Worm (Caenorhabditis elegans) whole organism, midembryonic: ENCODE results near the gene T03G6.3.

Source experiments
- cog-1 ChIP-seq: sonication (generic microtip); optimal IDR thresholded peaks from 2 replicates; lab custom pipeline; 2016; ENCODE audit warnings: missing genetic modification characterization, missing compliant biosample characterization
- flt-1 ChIP-seq: fragments of 200-800 bp; sonication (Bioruptor generic); IDR thresholded peaks from 2 replicates; pipeline ENCODE4 v1.3.6; 2022; ENCODE audit warnings: missing genetic modification characterization, missing compliant biosample characterization
- ref-1 ChIP-seq: fragments of 200-800 bp; sonication (Bioruptor generic); conservative IDR thresholded peaks from 2 replicates; pipeline ENCODE4 v1.3.6; 2022; ENCODE audit warnings: missing genetic modification reagents, missing genetic modification characterization, missing compliant biosample characterization
- tab-1 ChIP-seq: fragments of 200-800 bp; sonication (Bioruptor generic); IDR thresholded peaks from 2 replicates; pipeline ENCODE4 v1.3.6; 2022; ENCODE audit warnings: missing genetic modification characterization, missing compliant biosample characterization

DNA sequence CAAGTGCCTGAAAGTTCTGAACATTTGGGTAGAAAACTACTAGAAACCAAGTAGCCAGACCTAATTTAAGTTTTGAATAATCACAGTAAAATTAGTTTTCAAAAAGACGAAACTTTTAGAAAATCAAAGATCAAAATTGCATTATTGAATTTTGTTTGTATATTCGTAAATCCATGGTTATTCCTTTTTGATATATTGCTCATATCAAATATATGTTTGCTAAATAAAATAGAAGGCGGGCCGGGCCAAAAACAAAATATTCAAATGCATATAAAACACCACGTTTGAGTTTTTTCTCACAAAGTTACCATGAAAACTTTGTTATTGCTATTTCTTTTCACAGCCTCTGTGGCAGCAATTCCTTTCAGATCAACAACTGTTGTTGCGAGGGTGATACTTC lies 38.1 kb downstream of the T03G6.3 start, which contains the start of gene ttr-42:
- TF ChIP-seq ref-1 (GFP tag; lab: Robert Waterston, UW) = no peak
- TF ChIP-seq flt-1 (GFP tag; lab: Robert Waterston, UW) = no peak
- no peak for TF ChIP-seq tab-1 (GFP tag; lab: Robert Waterston, UW)
- TF ChIP-seq cog-1 (tag; lab: Kevin White, UChicago) = no peak
